Fruit fly (Drosophila melanogaster) whole organism, adult: ENCODE results near the gene THG.

ENCODE experiments used
- CG1620 ChIP-seq: fragments of 200-800 bp; sonication (Bioruptor generic); optimal IDR thresholded peaks from 2 replicates; lab custom pipeline; 2016; ENCODE audit warnings: missing biosample characterization, missing genetic modification characterization
- CG5204 ChIP-seq: fragments of 200-800 bp; sonication (Bioruptor generic); optimal IDR thresholded peaks from 2 replicates; lab custom pipeline; 2016; ENCODE audit warnings: missing biosample characterization, missing genetic modification characterization

- TF ChIP-seq CG1620 (GFP tag; lab: Kevin White, UChicago) (no peak), CG5204 (GFP tag; lab: Kevin White, UChicago) (no peak)
These were observed 12.2 kb downstream of the THG start, which contains the start of gene mol for dm6 chr2L:14997370-14997769.
